Fruit fly (Drosophila melanogaster) whole organism, embryonic: ENCODE data around the gene CG31872.

Experiments used
- Blimp-1 ChIP-seq: fragments of 200-800 bp; sonication (Bioruptor generic); optimal IDR thresholded peaks from 3 replicates; lab custom pipeline; 2018; ENCODE audit warnings: missing biosample characterization, missing genetic modification characterization, mild to moderate bottlenecking, moderate library complexity, missing genetic modification reagents
- CG10321 ChIP-seq: fragments of 200-800 bp; sonication (Bioruptor generic); IDR thresholded peaks from 2 replicates; pipeline ENCODE4 v1.3.6; 2022; ENCODE audit warnings: missing biosample characterization, missing genetic modification characterization
- CG12391 ChIP-seq: fragments of 200-800 bp; sonication (Bioruptor generic); optimal IDR thresholded peaks from 3 replicates; lab custom pipeline; 2018; ENCODE audit warnings: missing biosample characterization, mild to moderate bottlenecking, missing genetic modification characterization, moderate library complexity
- CG13894 ChIP-seq: fragments of 200-800 bp; sonication (Bioruptor generic); optimal IDR thresholded peaks from 3 replicates; lab custom pipeline; 2018; ENCODE audit warnings: missing biosample characterization, mild to moderate bottlenecking, missing genetic modification characterization, moderate library complexity
- CG14860 ChIP-seq: fragments of 200-800 bp; sonication (Bioruptor generic); IDR thresholded peaks from 3 replicates; pipeline ENCODE4 v1.3.6; 2022; ENCODE audit warnings: missing biosample characterization, missing genetic modification characterization; ENCODE audit not compliant: partially characterized antibody
- CG3281 ChIP-seq: fragments of 200-800 bp; sonication (Bioruptor generic); optimal IDR thresholded peaks from 3 replicates; lab custom pipeline; 2017; ENCODE audit warnings: missing biosample characterization, mild to moderate bottlenecking, missing genetic modification characterization
- CG34422 ChIP-seq: fragments of 200-800 bp; sonication (Bioruptor generic); IDR thresholded peaks from 3 replicates; pipeline ENCODE4 v1.3.6; 2022; ENCODE audit warnings: missing biosample characterization, missing genetic modification characterization
- CG4854 ChIP-seq: fragments of 200-800 bp; sonication (Bioruptor generic); optimal IDR thresholded peaks from 2 replicates; lab custom pipeline; 2016; ENCODE audit warnings: missing biosample characterization, missing genetic modification characterization, inconsistent platforms
- CG7745 ChIP-seq: fragments of 200-800 bp; sonication (Bioruptor generic); optimal IDR thresholded peaks from 2 replicates; lab custom pipeline; 2018; ENCODE audit warnings: missing biosample characterization, mild to moderate bottlenecking, missing genetic modification characterization, moderate library complexity
- H2.0 ChIP-seq: fragments of 200-800 bp; sonication (Bioruptor generic); IDR thresholded peaks from 2 replicates; pipeline ENCODE4 v1.3.6; 2022; ENCODE audit warnings: missing biosample characterization, missing genetic modification characterization
- Hand ChIP-seq: fragments of 200-800 bp; sonication (Bioruptor generic); optimal IDR thresholded peaks from 2 replicates; lab custom pipeline; 2017; ENCODE audit warnings: mild to moderate bottlenecking, missing biosample characterization, missing genetic modification reagents, missing genetic modification characterization
- HmgZ ChIP-seq: fragments of 200-800 bp; sonication (Bioruptor generic); optimal IDR thresholded peaks from 2 replicates; lab custom pipeline; 2018; ENCODE audit warnings: missing biosample characterization, mild to moderate bottlenecking, missing genetic modification characterization
- Hr39 ChIP-seq: fragments of >200 bp; optimal IDR thresholded peaks from 2 replicates; lab custom pipeline; 2017
- Jarid2 ChIP-seq: fragments of 200-800 bp; sonication (Bioruptor generic); optimal IDR thresholded peaks from 3 replicates; lab custom pipeline; 2017; ENCODE audit warnings: mild to moderate bottlenecking, missing biosample characterization, missing genetic modification reagents, missing genetic modification characterization
- Ptx1 ChIP-seq: fragments of 200-800 bp; sonication (Bioruptor generic); IDR thresholded peaks from 2 replicates; pipeline ENCODE4 v1.3.6; 2022; ENCODE audit warnings: missing biosample characterization, missing genetic modification characterization
- Rfx ChIP-seq: fragments of 200-800 bp; sonication (Bioruptor generic); IDR thresholded peaks from 2 replicates; pipeline ENCODE4 v1.3.6; 2022; ENCODE audit warnings: missing biosample characterization, missing genetic modification characterization
- abd-A ChIP-seq: fragments of 200-800 bp; sonication (Bioruptor generic); optimal IDR thresholded peaks from 3 replicates; lab custom pipeline; 2019; ENCODE audit warnings: missing biosample characterization, mild to moderate bottlenecking, missing genetic modification characterization, moderate library complexity
- ac ChIP-seq: fragments of 200-800 bp; sonication (Bioruptor generic); optimal IDR thresholded peaks from 3 replicates; lab custom pipeline; 2017; ENCODE audit warnings: missing biosample characterization, mild to moderate bottlenecking, missing genetic modification characterization
- bbx ChIP-seq: fragments of 200-800 bp; sonication (Bioruptor generic); IDR thresholded peaks from 2 replicates; pipeline ENCODE4 v1.3.6; 2022; ENCODE audit warnings: missing biosample characterization, missing genetic modification characterization; ENCODE audit not compliant: partially characterized antibody
- bcd ChIP-seq: fragments of 200-800 bp; sonication (Bioruptor generic); optimal IDR thresholded peaks from 2 replicates; lab custom pipeline; 2017; ENCODE audit warnings: missing biosample characterization, mild to moderate bottlenecking, missing genetic modification characterization
- gcm ChIP-seq: fragments of 200-800 bp; sonication (Bioruptor generic); optimal IDR thresholded peaks from 2 replicates; lab custom pipeline; 2019; ENCODE audit warnings: missing biosample characterization, mild to moderate bottlenecking, missing genetic modification characterization, moderate library complexity
- gem ChIP-seq: fragments of 200-800 bp; sonication (Bioruptor generic); optimal IDR thresholded peaks from 2 replicates; lab custom pipeline; 2019; ENCODE audit warnings: missing biosample characterization, mild to moderate bottlenecking, missing genetic modification characterization, moderate library complexity
- lbe ChIP-seq: fragments of 200-800 bp; sonication (Bioruptor generic); optimal IDR thresholded peaks from 2 replicates; lab custom pipeline; 2016; ENCODE audit warnings: missing biosample characterization, mild to moderate bottlenecking, missing genetic modification characterization
- lola ChIP-seq, 3 experiments: fragments of >200 bp in 2 of 3; fragments of 200-800 bp in 1 of 3; sonication (Bioruptor generic) in 1 of 3; optimal IDR thresholded peaks; 2 replicates each; lab custom pipeline; 2017 to 2019; ENCODE audit warnings: missing biosample characterization in 3 of 3, missing genetic modification characterization in 3 of 3, mild to moderate bottlenecking in 1 of 3, moderate library complexity in 1 of 3
- phol ChIP-seq: fragments of 200-800 bp; sonication (Bioruptor generic); optimal IDR thresholded peaks from 3 replicates; lab custom pipeline; 2018; ENCODE audit warnings: missing biosample characterization, mild to moderate bottlenecking, missing genetic modification characterization, moderate library complexity
- pita ChIP-seq: fragments of 200-800 bp; sonication (Bioruptor generic); optimal IDR thresholded peaks from 2 replicates; lab custom pipeline; 2017; ENCODE audit warnings: missing biosample characterization, mild to moderate bottlenecking, missing genetic modification characterization
- row ChIP-seq: fragments of 200-800 bp; sonication (Bioruptor generic); IDR thresholded peaks from 3 replicates; pipeline ENCODE4 v1.3.6; 2022; ENCODE audit warnings: missing biosample characterization, missing genetic modification characterization
- sd ChIP-seq: fragments of 200-800 bp; sonication (Bioruptor generic); optimal IDR thresholded peaks from 3 replicates; lab custom pipeline; 2018; ENCODE audit warnings: missing biosample characterization, mild to moderate bottlenecking, missing genetic modification characterization, moderate library complexity
- slou ChIP-seq: fragments of 200-800 bp; sonication (Bioruptor generic); optimal IDR thresholded peaks from 3 replicates; lab custom pipeline; 2016; ENCODE audit warnings: missing biosample characterization, missing genetic modification characterization
- ssp ChIP-seq: fragments of 200-800 bp; sonication (Bioruptor generic); IDR thresholded peaks from 2 replicates; pipeline ENCODE4 v1.3.6; 2022; ENCODE audit warnings: missing biosample characterization, missing genetic modification characterization
- yki ChIP-seq: fragments of >200 bp; optimal IDR thresholded peaks from 3 replicates; lab custom pipeline; 2018

The CG31872 gene

DNA sequence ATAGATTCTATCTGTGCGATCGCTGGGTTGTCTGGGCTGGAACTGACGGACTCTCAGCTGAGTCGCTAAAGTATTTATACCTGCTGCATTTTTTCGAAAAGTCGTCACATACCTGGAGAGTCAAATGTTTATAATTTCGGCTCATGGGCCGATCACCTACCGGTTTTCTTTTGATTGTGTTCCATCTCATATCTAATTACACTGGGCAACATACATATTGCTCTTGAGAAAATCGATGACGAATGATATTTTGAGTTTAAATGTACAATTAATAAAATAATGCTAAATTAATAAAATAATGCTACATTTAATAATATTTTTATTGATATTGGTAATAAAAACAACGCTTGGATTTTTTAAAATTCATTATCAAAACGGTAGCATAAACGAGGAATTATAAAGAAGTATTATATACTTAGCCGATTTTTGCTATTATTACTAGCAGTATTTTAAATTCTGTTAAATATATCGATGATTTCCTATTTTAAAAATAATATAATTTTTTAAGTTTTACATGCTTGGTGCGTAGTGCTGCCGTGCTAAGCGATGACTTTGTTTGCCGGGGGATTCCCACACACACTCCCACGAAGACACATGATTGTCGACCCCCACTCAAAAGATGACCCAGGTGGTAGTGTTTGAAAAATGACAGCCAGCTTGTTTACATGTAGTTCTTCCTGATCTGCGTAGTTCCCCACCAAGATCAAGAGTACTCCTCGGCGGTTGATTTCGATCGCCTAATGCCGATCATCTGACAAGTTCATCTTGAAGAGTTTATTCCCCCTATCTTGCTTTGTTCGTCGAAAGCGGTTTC lies 49.7 kb downstream of the CG31872 start, which contains the start of gene CG7294 (continued):
- TF ChIP-seq CG12391 (tag; lab: Kevin White, UChicago): peak; percentile 37
- no peak for TF ChIP-seq Jarid2 (GFP tag; lab: Kevin White, UChicago)
- TF ChIP-seq CG4854: no peak
- peak; percentile 38 for TF ChIP-seq phol (tag; lab: Kevin White, UChicago)
- TF ChIP-seq CG14860: no peak
- no peak for TF ChIP-seq ssp (GFP tag; lab: Robert Waterston, UW)
- TF ChIP-seq Blimp-1 (GFP tag; lab: Kevin White, UChicago): peak; percentile 8
- peak in 1 of 3 experiments; percentile 60 for TF ChIP-seq lola (GFP tag; optimal IDR thresholded peaks at IDR 0.05; lab: Kevin White, UChicago)
- no peak for TF ChIP-seq slou (GFP tag; lab: Kevin White, UChicago)
- no peak for TF ChIP-seq HmgZ (tag; lab: Kevin White, UChicago)
- no peak for TF ChIP-seq bbx (GFP tag; lab: Robert Waterston, UW)
- peak; percentile 38 for TF ChIP-seq CG13894 (tag; lab: Kevin White, UChicago)
- TF ChIP-seq gem: peak; percentile 67
- TF ChIP-seq lbe (GFP tag; lab: Kevin White, UChicago): no peak
- TF ChIP-seq Ptx1 (GFP tag; lab: Robert Waterston, UW): no peak
- no peak for TF ChIP-seq bcd
- no peak for TF ChIP-seq yki (lab: Kevin White, UChicago)
- TF ChIP-seq row: peak; percentile 21; the same call in 1 of the 3 replicates
- TF ChIP-seq abd-A: peak; percentile 8
- TF ChIP-seq sd (tag; lab: Kevin White, UChicago): peak; percentile 84
- no peak for TF ChIP-seq Hand
- no peak for TF ChIP-seq H2.0 (GFP tag; lab: Robert Waterston, UW)
- TF ChIP-seq Rfx (GFP tag; lab: Robert Waterston, UW): no peak
- TF ChIP-seq pita (GFP tag; lab: Kevin White, UChicago): no peak
- no peak for TF ChIP-seq CG34422
- no peak for TF ChIP-seq ac
- TF ChIP-seq CG10321 (GFP tag; lab: Robert Waterston, UW): no peak
- TF ChIP-seq CG3281 (GFP tag; lab: Kevin White, UChicago): peak; percentile 18
- TF ChIP-seq gcm (GFP tag; lab: Kevin White, UChicago): no peak
- TF ChIP-seq, all 482 proteins: peak for 46

- TF ChIP-seq CG7745 (tag; lab: Kevin White, UChicago) (no peak), Hr39 (peak; percentile 74)
Observed at dm6 chr2L:10693018-10693417, 53.3 kb downstream of the CG31872 start.
